Worm (Caenorhabditis elegans): ENCODE results near the gene srbc-63.

The srbc-63 gene

ce11 chrV:15383739-15384138, 28.8 kb downstream of the srbc-63 start, which contains the start of gene str-88:
Gene str-88 (minus strand): TSS chrV:15383839.
- no peak for TF ChIP-seq nhr-12 (tag; optimal IDR thresholded peaks at IDR 0.05)
- TF ChIP-seq ceh-82 (tag; optimal IDR thresholded peaks at IDR 0.05) = no peak
- TF ChIP-seq unc-62 (GFP tag; optimal IDR thresholded peaks at IDR 0.05) = no peak
- no peak for TF ChIP-seq nhr-237 (tag; optimal IDR thresholded peaks at IDR 0.05)
- TF ChIP-seq mml-1 (tag; optimal IDR thresholded peaks at IDR 0.05) = no peak
- TF ChIP-seq jun-1 (tag; optimal IDR thresholded peaks at IDR 0.05) = no peak
- TF ChIP-seq ztf-11 (tag; optimal IDR thresholded peaks at IDR 0.05) = no peak
- no peak for TF ChIP-seq lin-15B (tag; optimal IDR thresholded peaks at IDR 0.05)
- no peak for TF ChIP-seq sea-2 (GFP tag; optimal IDR thresholded peaks at IDR 0.05)
- no peak for TF ChIP-seq mdl-1 (tag; optimal IDR thresholded peaks at IDR 0.05)
- no peak for TF ChIP-seq nhr-11 (tag; optimal IDR thresholded peaks at IDR 0.05)
- no peak for TF ChIP-seq elt-2 (tag; optimal IDR thresholded peaks at IDR 0.05)
- no peak for TF ChIP-seq elt-1 (tag; optimal IDR thresholded peaks at IDR 0.05)
- TF ChIP-seq ztf-4 (tag; optimal IDR thresholded peaks at IDR 0.05) = no peak
- no peak for TF ChIP-seq nfya-1 (tag; optimal IDR thresholded peaks at IDR 0.05; ENCODE audit: insufficient read depth)
- TF ChIP-seq unc-39 (tag; optimal IDR thresholded peaks at IDR 0.05) = no peak
- no peak for TF ChIP-seq daf-12 (tag; optimal IDR thresholded peaks at IDR 0.05)
- TF ChIP-seq fkh-10 (GFP tag; optimal IDR thresholded peaks at IDR 0.05) = no peak
- TF ChIP-seq ama-1 (optimal IDR thresholded peaks at IDR 0.05) = no peak

ce11 chrV:15380857-15381256, 31.7 kb downstream of the srbc-63 start, which contains the start of gene dhs-23:
Gene dhs-23 (plus strand): TSS chrV:15381219.
- TF ChIP-seq nhr-12 (tag; optimal IDR thresholded peaks at IDR 0.05) (no peak), nhr-23 (tag; optimal IDR thresholded peaks at IDR 0.05) (no peak), ZK546.5 (tag; optimal IDR thresholded peaks at IDR 0.05) (no peak), aly-2 (tag; optimal IDR thresholded peaks at IDR 0.05) (no peak), nhr-67 (tag; optimal IDR thresholded peaks at IDR 0.05) (no peak), ceh-28 (tag; optimal IDR thresholded peaks at IDR 0.05) (no peak), egl-27 (tag; optimal IDR thresholded peaks at IDR 0.05) (no peak), nfya-1 (tag; optimal IDR thresholded peaks at IDR 0.05; ENCODE audit: insufficient read depth) (no peak), hmg-11 (tag; optimal IDR thresholded peaks at IDR 0.05) (no peak), elt-2 (tag; optimal IDR thresholded peaks at IDR 0.05) (no peak), unc-62 (GFP tag; optimal IDR thresholded peaks at IDR 0.05) (no peak), tbx-2 (tag; optimal IDR thresholded peaks at IDR 0.05) (no peak), nhr-11 (tag; optimal IDR thresholded peaks at IDR 0.05) (no peak), lin-15B (tag; optimal IDR thresholded peaks at IDR 0.05) (no peak), pha-4 (tag; optimal IDR thresholded peaks at IDR 0.05) (no peak), nhr-25 (tag; optimal IDR thresholded peaks at IDR 0.05) (no peak), nhr-28 (tag; optimal IDR thresholded peaks at IDR 0.05) (no peak), nhr-237 (tag; optimal IDR thresholded peaks at IDR 0.05) (no peak)

ce11 chrV:15379817-15380216, 32.7 kb downstream of the srbc-63 start, which contains the start of gene srh-251:
Gene srh-251 (minus strand): TSS chrV:15379917.
- TF ChIP-seq elt-2 (tag; optimal IDR thresholded peaks at IDR 0.05) (no peak), mdl-1 (tag; optimal IDR thresholded peaks at IDR 0.05) (no peak), nhr-28 (tag; optimal IDR thresholded peaks at IDR 0.05) (no peak), ztf-4 (tag; optimal IDR thresholded peaks at IDR 0.05) (no peak), sea-2 (GFP tag; optimal IDR thresholded peaks at IDR 0.05) (no peak), nhr-67 (tag; optimal IDR thresholded peaks at IDR 0.05) (no peak), aly-2 (tag; optimal IDR thresholded peaks at IDR 0.05) (no peak), tbx-2 (tag; optimal IDR thresholded peaks at IDR 0.05) (no peak), R02D3.7 (tag; optimal IDR thresholded peaks at IDR 0.05) (no peak), jun-1 (tag; optimal IDR thresholded peaks at IDR 0.05) (no peak), daf-12 (tag; optimal IDR thresholded peaks at IDR 0.05) (no peak), unc-62 (GFP tag; optimal IDR thresholded peaks at IDR 0.05) (no peak), ceh-82 (tag; optimal IDR thresholded peaks at IDR 0.05) (no peak), ama-1 (optimal IDR thresholded peaks at IDR 0.05) (no peak), lin-15B (tag; optimal IDR thresholded peaks at IDR 0.05) (no peak), eor-1 (tag; optimal IDR thresholded peaks at IDR 0.05) (no peak), lin-39 (tag; optimal IDR thresholded peaks at IDR 0.05) (no peak)

- no peak for TF ChIP-seq nhr-43 (tag; optimal IDR thresholded peaks at IDR 0.05; ENCODE audit: poor library complexity, severe bottlenecking)
- no peak for TF ChIP-seq nhr-11 (tag; optimal IDR thresholded peaks at IDR 0.05)
- no peak for TF ChIP-seq fos-1 (tag; optimal IDR thresholded peaks at IDR 0.05)
- no peak for TF ChIP-seq mdl-1 (tag; optimal IDR thresholded peaks at IDR 0.05)
- no peak for TF ChIP-seq daf-12 (tag; optimal IDR thresholded peaks at IDR 0.05)
- no peak for TF ChIP-seq mml-1 (tag; optimal IDR thresholded peaks at IDR 0.05)
- no peak for TF ChIP-seq aly-2 (tag; optimal IDR thresholded peaks at IDR 0.05)
- TF ChIP-seq hmg-11 (tag; optimal IDR thresholded peaks at IDR 0.05) = no peak
- TF ChIP-seq lin-15B (tag; optimal IDR thresholded peaks at IDR 0.05) = no peak
- TF ChIP-seq snpc-4 (tag; optimal IDR thresholded peaks at IDR 0.05) = no peak
- no peak for TF ChIP-seq sea-2 (GFP tag; optimal IDR thresholded peaks at IDR 0.05)
- TF ChIP-seq ztf-4 (tag; optimal IDR thresholded peaks at IDR 0.05) = no peak
- TF ChIP-seq unc-62 (GFP tag; optimal IDR thresholded peaks at IDR 0.05) = no peak
- no peak for TF ChIP-seq eor-1 (tag; optimal IDR thresholded peaks at IDR 0.05)
Observed at ce11 chrV:15377903-15378302, 34.6 kb downstream of the srbc-63 start, which contains the start of gene srh-122. Gene srh-122 (minus strand): TSS chrV:15378003.

Data from whole organism, L3 larva.